Fruit fly (Drosophila melanogaster) Kc167 (cell line): Measurements from ENCODE around the gene CG34181.

ENCODE experiments used
- Myc ChIP-seq: fragments of >200 bp; optimal IDR thresholded peaks from 2 replicates; lab custom pipeline; 2017; ENCODE audit warnings: missing external identifiers
- insv ChIP-seq: fragments of >200 bp; optimal IDR thresholded peaks from 3 replicates; lab custom pipeline; 2018; ENCODE audit warnings: missing external identifiers
- ttk ChIP-seq: sonication (Bioruptor generic); optimal IDR thresholded peaks from 2 replicates; lab custom pipeline; 2017; ENCODE audit warnings: missing external identifiers

- TF ChIP-seq Myc (lab: Kevin White, UChicago) (no peak), ttk (lab: Kevin White, UChicago) (no peak), insv (lab: Kevin White, UChicago) (no peak)
Observed at dm6 chr2L:9388013-9388605, 20.7 kb downstream of the CG34181 start.
